Worm (Caenorhabditis elegans) whole organism, late embryonic: Measurements from ENCODE around the gene pat-2.

ENCODE experiments used
- K02D7.2 ChIP-seq: sonication (generic microtip); optimal IDR thresholded peaks from 2 replicates; lab custom pipeline; 2017; ENCODE audit warnings: mild to moderate bottlenecking, missing genetic modification characterization, missing compliant biosample characterization
- ceh-34 ChIP-seq: sonication (generic microtip); optimal IDR thresholded peaks from 2 replicates; lab custom pipeline; 2016; ENCODE audit warnings: mild to moderate bottlenecking, missing genetic modification characterization, missing compliant biosample characterization
- ceh-9 ChIP-seq: sonication (generic microtip); optimal IDR thresholded peaks from 2 replicates; lab custom pipeline; 2016; ENCODE audit warnings: mild to moderate bottlenecking, missing genetic modification characterization, inconsistent platforms, missing compliant biosample characterization
- elt-2 ChIP-seq: sonication (generic microtip); optimal IDR thresholded peaks from 2 replicates; lab custom pipeline; 2016; ENCODE audit warnings: missing genetic modification reagents, missing genetic modification characterization, missing compliant biosample characterization
- fkh-10 ChIP-seq: fragments of 150-350 bp; optimal IDR thresholded peaks from 2 replicates; lab custom pipeline; 2014; ENCODE audit warnings: missing biosample characterization, missing genetic modification reagents, missing genetic modification characterization
- hlh-15 ChIP-seq: sonication (generic microtip); optimal IDR thresholded peaks from 2 replicates; lab custom pipeline; 2016; ENCODE audit warnings: missing genetic modification characterization, missing compliant biosample characterization
- nhr-11 ChIP-seq: fragments of 150-350 bp; optimal IDR thresholded peaks from 2 replicates; lab custom pipeline; 2014; ENCODE audit warnings: missing biosample characterization, missing genetic modification characterization
- pha-4 ChIP-seq: fragments of 150-350 bp; optimal IDR thresholded peaks from 2 replicates; lab custom pipeline; 2018; ENCODE audit warnings: missing biosample characterization, missing genetic modification reagents, missing genetic modification characterization
- unc-55 ChIP-seq: sonication (generic microtip); optimal IDR thresholded peaks from 2 replicates; lab custom pipeline; 2017; ENCODE audit warnings: missing biosample characterization, missing genetic modification reagents, missing genetic modification characterization

ce11 chrIII:8770243-8770642 lies 48.5 kb upstream of the pat-2 start:
- TF ChIP-seq fkh-10 (GFP tag; lab: Kevin White, UChicago): no peak
- no peak for TF ChIP-seq nhr-11
- TF ChIP-seq hlh-15: no peak
- TF ChIP-seq ceh-9 (tag; lab: Kevin White, UChicago): no peak
- no peak for TF ChIP-seq K02D7.2 (tag; lab: Kevin White, UChicago)
- no peak for TF ChIP-seq ceh-34 (tag; lab: Kevin White, UChicago)
- no peak for TF ChIP-seq elt-2 (tag; lab: Kevin White, UChicago)
- no peak for TF ChIP-seq pha-4 (tag; lab: Kevin White, UChicago)
- no peak for TF ChIP-seq unc-55 (GFP tag; lab: Kevin White, UChicago)
